Fruit fly (Drosophila melanogaster): ENCODE data around the gene CG7910.

The CG7910 gene

DNA sequence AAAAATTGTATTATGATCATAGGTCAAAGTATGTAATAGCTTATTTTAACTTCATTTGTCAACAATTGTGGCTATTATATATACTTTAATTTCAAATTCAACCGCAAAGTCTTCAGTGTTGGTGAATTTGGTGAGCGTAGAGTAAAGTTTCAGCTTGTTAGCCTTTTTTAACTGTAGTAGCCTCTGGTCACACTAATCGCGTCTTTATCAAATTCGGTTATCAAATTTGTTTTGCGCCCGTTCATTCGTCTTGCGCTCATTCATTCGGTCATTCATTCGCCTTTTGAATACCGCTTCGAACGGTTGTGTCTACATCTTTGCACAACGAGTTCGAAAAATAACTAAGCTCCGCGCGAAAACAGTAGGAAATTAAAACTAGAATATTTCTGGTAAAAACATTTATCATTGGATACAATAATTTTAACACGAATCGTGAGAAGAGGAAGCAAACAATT is 18.1 kb downstream of the CG7910 start, which contains the start of gene puc (continued):
- TF ChIP-seq dsx (GFP tag; optimal IDR thresholded peaks at IDR 0.05; ENCODE audit: poor library complexity, severe bottlenecking) (peak; percentile 7), CG6163 (GFP tag; IDR thresholded peaks at IDR 0.05) (no peak), Hr4 (GFP tag; optimal IDR thresholded peaks at IDR 0.05) (no peak), ss (GFP tag; optimal IDR thresholded peaks at IDR 0.05) (no peak), dac (GFP tag; optimal IDR thresholded peaks at IDR 0.05) (no peak), CG1621 (tag; optimal IDR thresholded peaks at IDR 0.05) (no peak), Ets21C (GFP tag; optimal IDR thresholded peaks at IDR 0.05) (no peak), Lpt (GFP tag; optimal IDR thresholded peaks at IDR 0.05) (no peak), salr (GFP tag; optimal IDR thresholded peaks at IDR 0.05) (no peak), svp (GFP tag) (peak; percentile 68)

dm6 chr3R:8105839-8106718 is 19.0 kb downstream of the CG7910 start:
- TF ChIP-seq CG16779 (tag; optimal IDR thresholded peaks at IDR 0.05), result peak; percentile 99
- TF ChIP-seq ss (GFP tag; optimal IDR thresholded peaks at IDR 0.05), result peak; percentile 100
- TF ChIP-seq OdsH (GFP tag; optimal IDR thresholded peaks at IDR 0.05), result peak; percentile 86
- peak; percentile 76 for TF ChIP-seq cyc (GFP tag; optimal IDR thresholded peaks at IDR 0.05)
- TF ChIP-seq CG1621 (tag; optimal IDR thresholded peaks at IDR 0.05), result peak; percentile 98
- peak; percentile 97 for TF ChIP-seq Eip75B (GFP tag; optimal IDR thresholded peaks at IDR 0.05)
- TF ChIP-seq spab (GFP tag; optimal IDR thresholded peaks at IDR 0.05), result peak; percentile 99
- TF ChIP-seq CG6163 (GFP tag; IDR thresholded peaks at IDR 0.05), result no peak
- TF ChIP-seq Blimp-1 (GFP tag; optimal IDR thresholded peaks at IDR 0.05), result peak; percentile 83
- TF ChIP-seq CG6808 (GFP tag; optimal IDR thresholded peaks at IDR 0.05), result peak; percentile 99
- no peak for TF ChIP-seq CG11902 (GFP tag; optimal IDR thresholded peaks at IDR 0.05)
- peak; percentile 99 for TF ChIP-seq net (GFP tag; optimal IDR thresholded peaks at IDR 0.05)
- peak; percentile 90 for TF ChIP-seq Lpt (GFP tag; optimal IDR thresholded peaks at IDR 0.05)
- peak; percentile 90 for TF ChIP-seq Sox14 (GFP tag; optimal IDR thresholded peaks at IDR 0.05)
- peak; percentile 88 for TF ChIP-seq Smox (GFP tag; optimal IDR thresholded peaks at IDR 0.05)
- no peak for TF ChIP-seq CG11294 (GFP tag; IDR thresholded peaks at IDR 0.05)
- TF ChIP-seq topi (GFP tag; optimal IDR thresholded peaks at IDR 0.05), result peak; percentile 91
- TF ChIP-seq esn (GFP tag; optimal IDR thresholded peaks at IDR 0.05), result peak; percentile 92
- peak; percentile 96 for TF ChIP-seq svp (GFP tag)
- peak; percentile 97 for TF ChIP-seq CG7368 (GFP tag; optimal IDR thresholded peaks at IDR 0.05)
- TF ChIP-seq CG6792 (GFP tag; optimal IDR thresholded peaks at IDR 0.05), result peak; percentile 92
- peak; percentile 51 for TF ChIP-seq CG32006 (GFP tag; optimal IDR thresholded peaks at IDR 0.05)
- TF ChIP-seq Gug (GFP tag; IDR thresholded peaks at IDR 0.05), result no peak
- peak; percentile 98 for TF ChIP-seq CG10669 (GFP tag; optimal IDR thresholded peaks at IDR 0.05)
- peak; percentile 78 for TF ChIP-seq dac (GFP tag; optimal IDR thresholded peaks at IDR 0.05)
- peak; percentile 98 for TF ChIP-seq Eip78C (GFP tag)
- peak; percentile 95 for TF ChIP-seq CG3032 (tag; optimal IDR thresholded peaks at IDR 0.05)
- peak; percentile 93 for TF ChIP-seq Met (GFP tag; optimal IDR thresholded peaks at IDR 0.05)
- peak; percentile 85 for TF ChIP-seq CG11762 (GFP tag; optimal IDR thresholded peaks at IDR 0.05; ENCODE audit: insufficient read depth)
- peak; percentile 77 for TF ChIP-seq acj6 (GFP tag; optimal IDR thresholded peaks at IDR 0.05)
- peak; percentile 98 for TF ChIP-seq CG6276 (GFP tag; optimal IDR thresholded peaks at IDR 0.05)
- TF ChIP-seq CG31627 (GFP tag; optimal IDR thresholded peaks at IDR 0.05), result peak; percentile 52
- peak; percentile 87 for TF ChIP-seq Eip93F (GFP tag; optimal IDR thresholded peaks at IDR 0.05)
- peak; percentile 97 for TF ChIP-seq Ets96B (tag; optimal IDR thresholded peaks at IDR 0.05)
- no peak for TF ChIP-seq Sox15 (GFP tag; optimal IDR thresholded peaks at IDR 0.05)
- peak; percentile 98 for TF ChIP-seq Sox102F (GFP tag; optimal IDR thresholded peaks at IDR 0.05)
- TF ChIP-seq Hr38 (GFP tag; optimal IDR thresholded peaks at IDR 0.05), result peak; percentile 87
- peak; percentile 94 for TF ChIP-seq CG3919 (GFP tag; optimal IDR thresholded peaks at IDR 0.05)
- no peak for TF ChIP-seq CG15336 (GFP tag; IDR thresholded peaks at IDR 0.05)
- TF ChIP-seq CG9139 (GFP tag; optimal IDR thresholded peaks at IDR 0.05), result peak; percentile 100
- peak; percentile 85 for TF ChIP-seq Hr39 (GFP tag; optimal IDR thresholded peaks at IDR 0.05)
- peak; percentile 64 for TF ChIP-seq Ets21C (GFP tag; optimal IDR thresholded peaks at IDR 0.05)
- TF ChIP-seq pdm3 (GFP tag; optimal IDR thresholded peaks at IDR 0.05), result peak; percentile 94
- TF ChIP-seq fkh (GFP tag; optimal IDR thresholded peaks at IDR 0.05), result peak; percentile 96
